Fruit fly (Drosophila melanogaster) ovary, adult (tissue): ENCODE data around the gene myd.

ENCODE experiments used
- CG17801 ChIP-seq: fragments of 200-800 bp; optimal IDR thresholded peaks from 2 replicates; lab custom pipeline; 2019; ENCODE audit warnings: missing biosample characterization, mild to moderate bottlenecking, missing genetic modification characterization, moderate library complexity; ENCODE audit not compliant: partially characterized antibody

The myd gene

dm6 chr3R:19180263-19180893 is at the start of gene myd, which contains the start of gene CG5555:
TSS of gene myd (plus strand) at chr3R:19180659.
TSS of gene CG5555 (minus strand) at chr3R:19180538.
- no peak for TF ChIP-seq CG17801 (GFP tag; lab: Kevin White, UChicago)

- no peak for TF ChIP-seq CG17801 (GFP tag; lab: Kevin White, UChicago)
Measured at dm6 chr3R:19132146-19132833, 48.2 kb upstream of the myd start, which contains the start of gene Cyp12a5. TSS of gene Cyp12a5 (plus strand) at chr3R:19132648.

dm6 chr3R:19134957-19135356 is 45.5 kb upstream of the myd start, which contains the start of gene Cyp12a4:
TSS of gene Cyp12a4 (plus strand) at chr3R:19135158.
- TF ChIP-seq CG17801 (GFP tag; lab: Kevin White, UChicago): no peak

- peak; percentile 72 for TF ChIP-seq CG17801 (GFP tag; lab: Kevin White, UChicago)
Measured at dm6 chr3R:19147511-19148239, 32.8 kb upstream of the myd start, which contains the start of gene Ppcs. TSS of gene Ppcs (minus strand) at chr3R:19147910.

- no peak for TF ChIP-seq CG17801 (GFP tag; lab: Kevin White, UChicago)
Measured at dm6 chr3R:19150856-19151651, 29.4 kb upstream of the myd start.

- no peak for TF ChIP-seq CG17801 (GFP tag; lab: Kevin White, UChicago)
Measured at dm6 chr3R:19151848-19152787, 28.3 kb upstream of the myd start.

dm6 chr3R:19152835-19153234 is 27.6 kb upstream of the myd start:
- no peak for TF ChIP-seq CG17801 (GFP tag; lab: Kevin White, UChicago)

- peak; percentile 50 for TF ChIP-seq CG17801 (GFP tag; lab: Kevin White, UChicago)
Measured at dm6 chr3R:19153502-19153983, 26.9 kb upstream of the myd start, which contains the start of gene CG5835. TSS of gene CG5835 (minus strand) at chr3R:19153686.

dm6 chr3R:19156670-19157402 is 23.6 kb upstream of the myd start, which contains the start of gene nanos:
TSS of gene nanos (plus strand) at chr3R:19157238.
- TF ChIP-seq CG17801 (GFP tag; lab: Kevin White, UChicago): peak; percentile 38

dm6 chr3R:19157997-19158396 is 22.5 kb upstream of the myd start:
- peak; percentile 86 for TF ChIP-seq CG17801 (GFP tag; lab: Kevin White, UChicago)

dm6 chr3R:19159778-19160177 is 20.7 kb upstream of the myd start, which contains the start of gene CG11779:
TSS of gene CG11779 (minus strand) at chr3R:19159878.
- TF ChIP-seq CG17801 (GFP tag; lab: Kevin White, UChicago): no peak

- TF ChIP-seq CG17801 (GFP tag; lab: Kevin White, UChicago): peak; percentile 87
Measured at dm6 chr3R:19162135-19162616, 18.3 kb upstream of the myd start, which contains the start of the genes CG42359 and Nsun5. TSS of gene CG42359 (minus strand) at chr3R:19162300. TSS of gene Nsun5 (minus strand) at chr3R:19162300.
